Worm (Caenorhabditis elegans): ENCODE results near the gene pno-1.

pno-1 gene

DNA sequence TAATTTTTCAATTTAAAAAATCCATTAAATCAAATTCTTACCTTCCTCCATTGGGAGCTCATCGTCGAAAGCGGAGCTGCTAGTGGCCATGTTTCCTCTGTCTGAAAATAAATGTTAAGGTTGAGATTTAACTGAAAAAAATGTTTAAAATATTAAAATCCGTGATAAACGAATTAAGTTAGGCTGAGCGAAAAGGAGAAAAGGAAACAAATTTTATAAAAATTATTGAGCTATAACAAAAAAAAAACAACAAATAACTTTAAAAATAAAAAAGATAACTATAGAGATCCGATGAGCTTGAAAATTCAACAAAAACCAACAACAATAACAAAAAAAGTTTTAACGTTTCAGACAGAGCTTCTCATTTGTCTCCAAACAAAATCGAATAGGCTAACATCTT is at the start of gene pno-1:
TSS of gene pno-1 (minus strand) at position 101 of the 400 bp plus-strand sequence.
- TF ChIP-seq hmg-4 (GFP tag; optimal IDR thresholded peaks at IDR 0.05) (no peak), F13C5.2 (tag; optimal IDR thresholded peaks at IDR 0.05) (no peak), aly-1 (tag; optimal IDR thresholded peaks at IDR 0.05) (no peak), tra-4 (tag; optimal IDR thresholded peaks at IDR 0.05) (no peak), flt-1 (GFP tag; IDR thresholded peaks at IDR 0.05) (no peak), tbx-11 (GFP tag; IDR thresholded peaks at IDR 0.05) (no peak), tbx-37 (GFP tag; conservative IDR thresholded peaks at IDR 0.05) (no peak), pes-1 (GFP tag; IDR thresholded peaks at IDR 0.05) (no peak), sea-1 (GFP tag; conservative IDR thresholded peaks at IDR 0.05) (no peak), ama-1 (optimal IDR thresholded peaks at IDR 0.05) (no peak)

DNA sequence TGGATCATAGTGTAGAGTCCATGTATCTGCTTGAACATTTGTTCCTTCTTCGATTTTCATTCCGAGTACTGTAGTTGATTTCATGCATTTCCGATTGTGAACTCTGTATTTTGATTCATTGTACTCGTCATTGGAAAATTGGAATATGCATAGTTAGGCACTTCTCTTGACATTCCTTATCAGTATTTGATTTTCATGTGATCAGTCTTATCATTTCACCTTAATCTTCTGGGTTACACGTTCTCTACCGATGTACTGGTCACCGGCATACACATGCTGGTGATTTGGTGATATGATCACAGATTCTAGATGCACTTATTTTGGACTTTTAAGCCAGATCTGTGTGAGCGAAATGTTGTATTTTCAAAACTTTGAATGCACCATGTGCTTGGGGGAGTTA is 48.5 kb upstream of the pno-1 start:
- TF ChIP-seq tbx-37 (GFP tag; conservative IDR thresholded peaks at IDR 0.05) (no peak), sea-1 (GFP tag; conservative IDR thresholded peaks at IDR 0.05) (no peak), pes-1 (GFP tag; IDR thresholded peaks at IDR 0.05) (no peak), aly-1 (tag; optimal IDR thresholded peaks at IDR 0.05) (no peak), scrt-1 (GFP tag; IDR thresholded peaks at IDR 0.05) (no peak), tra-4 (tag; optimal IDR thresholded peaks at IDR 0.05) (no peak), ets-7 (tag; optimal IDR thresholded peaks at IDR 0.05) (no peak), hnd-1 (tag; optimal IDR thresholded peaks at IDR 0.05) (no peak), hmbx-1 (tag; optimal IDR thresholded peaks at IDR 0.05) (no peak), flt-1 (GFP tag; IDR thresholded peaks at IDR 0.05) (no peak), ceh-13 (GFP tag; optimal IDR thresholded peaks at IDR 0.05) (no peak), hmg-4 (GFP tag; optimal IDR thresholded peaks at IDR 0.05) (no peak), B0310.2 (tag; optimal IDR thresholded peaks at IDR 0.05) (no peak), ama-1 (optimal IDR thresholded peaks at IDR 0.05) (no peak), F13C5.2 (tag; optimal IDR thresholded peaks at IDR 0.05) (no peak), ceh-36 (tag; optimal IDR thresholded peaks at IDR 0.05) (no peak), tbx-11 (GFP tag; IDR thresholded peaks at IDR 0.05) (no peak)

DNA sequence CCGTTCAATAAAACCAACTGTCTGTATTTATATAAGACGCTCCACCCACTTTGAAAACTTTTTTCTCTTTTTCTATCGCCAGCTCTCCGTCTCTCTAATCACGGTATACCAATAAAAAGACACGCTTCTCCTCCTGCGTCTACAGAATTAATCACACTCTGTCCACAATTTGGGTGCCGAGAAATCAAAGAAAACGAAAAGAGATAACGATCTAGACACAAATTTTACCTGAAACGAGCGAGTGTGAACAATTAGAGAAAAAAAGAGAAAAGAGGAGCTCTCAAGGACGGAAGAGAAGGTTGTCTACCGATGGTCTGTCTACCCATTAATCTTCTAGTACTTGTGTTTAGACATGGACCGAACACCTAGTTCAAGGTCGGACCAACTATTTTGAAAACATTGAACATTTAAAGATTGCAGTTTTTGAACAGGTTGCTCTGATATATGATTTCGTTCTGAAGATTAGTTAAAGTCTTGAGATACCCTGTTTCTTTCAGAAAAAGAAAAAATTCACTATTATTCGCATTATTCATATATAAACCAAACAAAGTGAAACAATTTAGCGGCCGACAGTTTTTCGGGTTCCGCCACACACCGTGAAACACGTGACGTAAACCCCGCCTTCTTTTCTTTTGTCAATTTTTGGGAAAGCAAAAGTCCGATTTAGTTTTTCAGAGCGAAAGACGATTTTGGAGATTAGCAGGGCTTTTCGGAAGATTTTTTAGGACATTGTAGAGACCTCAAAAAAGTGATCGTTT is 44.9 kb upstream of the pno-1 start, which contains the start of gene cyp-13A2:
TSS of gene cyp-13A2 (minus strand) at position 235 of the 758 bp plus-strand sequence.
- TF ChIP-seq ets-7 (tag; optimal IDR thresholded peaks at IDR 0.05): no peak
- no peak for TF ChIP-seq F13C5.2 (tag; optimal IDR thresholded peaks at IDR 0.05)
- no peak for TF ChIP-seq scrt-1 (GFP tag; IDR thresholded peaks at IDR 0.05)
- TF ChIP-seq B0310.2 (tag; optimal IDR thresholded peaks at IDR 0.05): no peak
- no peak for TF ChIP-seq sea-1 (GFP tag; conservative IDR thresholded peaks at IDR 0.05)
- TF ChIP-seq ceh-36 (tag; optimal IDR thresholded peaks at IDR 0.05): no peak
- TF ChIP-seq hmbx-1 (tag; optimal IDR thresholded peaks at IDR 0.05): no peak
- no peak for TF ChIP-seq ceh-13 (GFP tag; optimal IDR thresholded peaks at IDR 0.05)
- TF ChIP-seq tra-4 (tag; optimal IDR thresholded peaks at IDR 0.05): no peak
- no peak for TF ChIP-seq hmg-4 (GFP tag; optimal IDR thresholded peaks at IDR 0.05)
- TF ChIP-seq flt-1 (GFP tag; IDR thresholded peaks at IDR 0.05): no peak
- no peak for TF ChIP-seq tbx-11 (GFP tag; IDR thresholded peaks at IDR 0.05)
- TF ChIP-seq aly-1 (tag; optimal IDR thresholded peaks at IDR 0.05): no peak
- TF ChIP-seq pes-1 (GFP tag; IDR thresholded peaks at IDR 0.05): no peak
- TF ChIP-seq ama-1 (optimal IDR thresholded peaks at IDR 0.05): no peak
- no peak for TF ChIP-seq tbx-37 (GFP tag; conservative IDR thresholded peaks at IDR 0.05)

DNA sequence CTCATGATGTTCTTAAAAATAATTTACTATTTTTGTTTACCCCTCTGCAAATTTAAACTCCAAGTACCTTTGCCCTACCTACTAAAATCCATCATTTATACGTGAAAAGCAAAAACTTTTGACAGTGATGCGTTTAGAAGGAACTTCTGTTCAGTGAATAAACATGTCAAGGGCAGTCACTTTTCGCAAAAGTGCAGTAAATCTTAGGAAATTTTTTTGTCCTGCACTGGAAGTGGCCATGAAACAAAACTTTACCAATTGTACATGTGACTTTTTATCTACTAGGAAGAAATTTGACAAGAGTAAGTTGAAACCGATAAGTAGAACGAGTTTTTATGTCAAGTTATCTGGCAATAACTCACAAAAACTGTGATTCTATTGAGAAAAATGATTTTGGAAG is 43.5 kb upstream of the pno-1 start:
- TF ChIP-seq tbx-11 (GFP tag; IDR thresholded peaks at IDR 0.05) (no peak), pes-1 (GFP tag; IDR thresholded peaks at IDR 0.05) (no peak), ama-1 (optimal IDR thresholded peaks at IDR 0.05) (no peak), ceh-13 (GFP tag; optimal IDR thresholded peaks at IDR 0.05) (no peak), hmbx-1 (tag; optimal IDR thresholded peaks at IDR 0.05) (no peak), sea-1 (GFP tag; conservative IDR thresholded peaks at IDR 0.05) (no peak), flt-1 (GFP tag; IDR thresholded peaks at IDR 0.05) (no peak), ceh-36 (tag; optimal IDR thresholded peaks at IDR 0.05) (no peak), hmg-4 (GFP tag; optimal IDR thresholded peaks at IDR 0.05) (no peak), hnd-1 (tag; optimal IDR thresholded peaks at IDR 0.05) (no peak), ets-7 (tag; optimal IDR thresholded peaks at IDR 0.05) (no peak)

DNA sequence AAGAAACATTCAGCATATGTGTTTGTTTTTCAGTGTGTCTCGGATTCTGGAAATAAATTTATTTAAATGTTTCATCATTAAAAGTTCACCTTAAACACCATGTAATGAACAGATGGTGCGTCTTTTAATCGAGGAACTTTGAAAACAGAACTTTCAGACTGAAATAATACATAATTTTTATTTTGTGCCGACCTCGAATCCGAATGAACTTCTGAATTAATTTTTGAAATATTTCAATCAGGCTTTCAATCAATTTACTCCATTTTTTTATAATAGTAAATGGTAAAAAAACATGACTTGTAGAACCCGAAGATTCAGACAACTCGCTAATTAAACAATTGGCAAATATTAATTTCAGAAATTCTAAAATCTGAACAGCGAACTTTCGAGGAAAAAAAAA is 39.7 kb upstream of the pno-1 start, which contains the start of gene T10B9.14:
TSS of gene T10B9.14 (minus strand) at position 101 of the 400 bp plus-strand sequence.
- no peak for TF ChIP-seq F13C5.2 (tag; optimal IDR thresholded peaks at IDR 0.05)
- no peak for TF ChIP-seq aly-1 (tag; optimal IDR thresholded peaks at IDR 0.05)
- no peak for TF ChIP-seq ceh-36 (tag; optimal IDR thresholded peaks at IDR 0.05)
- no peak for TF ChIP-seq B0310.2 (tag; optimal IDR thresholded peaks at IDR 0.05)
- TF ChIP-seq tbx-11 (GFP tag; IDR thresholded peaks at IDR 0.05): no peak
- no peak for TF ChIP-seq hmbx-1 (tag; optimal IDR thresholded peaks at IDR 0.05)
- TF ChIP-seq ceh-13 (GFP tag; optimal IDR thresholded peaks at IDR 0.05): no peak
- TF ChIP-seq flt-1 (GFP tag; IDR thresholded peaks at IDR 0.05): no peak
- no peak for TF ChIP-seq hnd-1 (tag; optimal IDR thresholded peaks at IDR 0.05)

DNA sequence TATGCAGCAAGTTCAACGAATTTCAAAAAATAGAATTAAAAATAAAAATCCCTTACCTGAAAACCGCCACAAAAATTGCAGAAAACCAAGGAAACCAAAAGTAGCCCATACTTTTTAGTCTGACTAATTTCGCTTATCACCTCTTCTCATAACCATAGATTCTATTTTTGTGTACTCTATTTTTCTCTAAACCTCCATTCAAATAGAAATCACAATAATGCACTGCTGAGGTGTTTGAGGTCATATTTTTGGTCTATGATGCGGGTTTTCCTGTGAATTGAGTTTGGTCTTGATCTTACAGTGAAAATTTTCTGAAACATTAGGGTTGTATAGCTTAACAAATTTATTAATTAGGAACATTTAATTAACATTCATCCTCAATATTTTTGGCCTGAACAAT is 39.2 kb upstream of the pno-1 start, which contains the start of gene cyp-13A1:
TSS of gene cyp-13A1 (minus strand) at position 156 of the 400 bp plus-strand sequence.
- TF ChIP-seq sea-1 (GFP tag; conservative IDR thresholded peaks at IDR 0.05) (no peak), scrt-1 (GFP tag; IDR thresholded peaks at IDR 0.05) (no peak), B0310.2 (tag; optimal IDR thresholded peaks at IDR 0.05) (no peak), tra-4 (tag; optimal IDR thresholded peaks at IDR 0.05) (no peak), hmbx-1 (tag; optimal IDR thresholded peaks at IDR 0.05) (no peak), hnd-1 (tag; optimal IDR thresholded peaks at IDR 0.05) (no peak), flt-1 (GFP tag; IDR thresholded peaks at IDR 0.05) (no peak), tbx-11 (GFP tag; IDR thresholded peaks at IDR 0.05) (no peak), ama-1 (optimal IDR thresholded peaks at IDR 0.05) (no peak), aly-1 (tag; optimal IDR thresholded peaks at IDR 0.05) (no peak), ceh-36 (tag; optimal IDR thresholded peaks at IDR 0.05) (no peak), ets-7 (tag; optimal IDR thresholded peaks at IDR 0.05) (no peak), F13C5.2 (tag; optimal IDR thresholded peaks at IDR 0.05) (no peak), tbx-37 (GFP tag; conservative IDR thresholded peaks at IDR 0.05) (no peak), ceh-13 (GFP tag; optimal IDR thresholded peaks at IDR 0.05) (no peak), pes-1 (GFP tag; IDR thresholded peaks at IDR 0.05) (no peak), hmg-4 (GFP tag; optimal IDR thresholded peaks at IDR 0.05) (no peak)

DNA sequence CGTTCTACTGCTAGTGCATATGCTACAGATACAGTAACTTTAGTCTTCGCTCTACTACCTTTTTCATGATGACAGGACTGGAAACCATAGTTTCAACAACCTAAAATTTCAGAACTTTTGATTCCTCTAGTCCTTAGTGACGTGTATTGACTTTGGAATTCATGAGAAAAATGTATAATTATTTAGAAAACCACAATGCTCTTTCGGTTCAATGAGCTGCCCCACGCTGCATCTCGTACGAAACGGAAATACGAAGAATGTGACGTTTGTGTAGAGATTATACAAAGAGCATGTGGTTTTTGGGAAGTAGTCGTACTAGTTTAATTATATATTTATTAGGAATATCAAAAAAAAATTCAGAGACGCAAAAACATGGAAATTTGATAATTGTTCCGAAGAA is 35.8 kb upstream of the pno-1 start:
- TF ChIP-seq tra-4 (tag; optimal IDR thresholded peaks at IDR 0.05) (no peak), tbx-37 (GFP tag; conservative IDR thresholded peaks at IDR 0.05) (no peak), sea-1 (GFP tag; conservative IDR thresholded peaks at IDR 0.05) (no peak), hmbx-1 (tag; optimal IDR thresholded peaks at IDR 0.05) (no peak)

Measured in whole organism, early embryonic.